Worm (Caenorhabditis elegans) whole organism, young adult: ENCODE results near the gene srsy-2.

ENCODE experiments used
- B0019.2 ChIP-seq: fragments of 200-800 bp; sonication (Bioruptor generic); conservative IDR thresholded peaks from 2 replicates; pipeline ENCODE4 v1.3.6; 2022; ENCODE audit warnings: missing genetic modification reagents, missing genetic modification characterization, missing compliant biosample characterization
- B0261.1 ChIP-seq: sonication (generic microtip); optimal IDR thresholded peaks from 2 replicates; lab custom pipeline; 2016; ENCODE audit warnings: mild to moderate bottlenecking, missing genetic modification characterization, moderate library complexity, missing compliant biosample characterization
- C06A6.2 ChIP-seq: fragments of 200-800 bp; sonication (Bioruptor generic); conservative IDR thresholded peaks from 2 replicates; pipeline ENCODE4 v1.3.6; 2022; ENCODE audit warnings: missing genetic modification characterization, missing compliant biosample characterization
- F55B11.4 ChIP-seq: sonication (generic microtip); optimal IDR thresholded peaks from 2 replicates; lab custom pipeline; 2016; ENCODE audit warnings: missing compliant biosample characterization, missing genetic modification characterization, borderline replicate concordance; ENCODE audit not compliant: insufficient read depth
- F57C9.4 ChIP-seq: sonication (generic microtip); optimal IDR thresholded peaks from 2 replicates; lab custom pipeline; 2017; ENCODE audit warnings: mild to moderate bottlenecking, missing genetic modification characterization, missing compliant biosample characterization
- T26A5.8 ChIP-seq: sonication (generic microtip); optimal IDR thresholded peaks from 2 replicates; lab custom pipeline; 2016; ENCODE audit warnings: missing genetic modification characterization, missing compliant biosample characterization
- Y79H2A.3 ChIP-seq: fragments of 200-800 bp; sonication (Bioruptor generic); conservative IDR thresholded peaks from 2 replicates; pipeline ENCODE4 v1.3.6; 2022; ENCODE audit warnings: missing genetic modification reagents, missing genetic modification characterization, missing compliant biosample characterization
- Y95B8A.8 ChIP-seq: fragments of 200-800 bp; sonication (Bioruptor generic); IDR thresholded peaks from 2 replicates; pipeline ENCODE4 v1.3.6; 2022; ENCODE audit warnings: missing genetic modification reagents, missing genetic modification characterization, missing compliant biosample characterization
- aptf-2 ChIP-seq: fragments of 200-800 bp; sonication (Bioruptor generic); conservative IDR thresholded peaks from 2 replicates; pipeline ENCODE4 v1.3.6; 2022; ENCODE audit warnings: missing genetic modification reagents, missing genetic modification characterization, missing compliant biosample characterization
- attf-3 ChIP-seq: fragments of 200-800 bp; sonication (Bioruptor generic); conservative IDR thresholded peaks from 2 replicates; pipeline ENCODE4 v1.3.6; 2022; ENCODE audit warnings: missing genetic modification reagents, missing genetic modification characterization, missing compliant biosample characterization
- attf-5 ChIP-seq: fragments of 200-800 bp; sonication (Bioruptor generic); optimal IDR thresholded peaks from 2 replicates; lab custom pipeline; 2018; ENCODE audit warnings: mild to moderate bottlenecking, missing genetic modification characterization, missing compliant biosample characterization
- bed-1 ChIP-seq: fragments of 200-800 bp; sonication (Bioruptor generic); IDR thresholded peaks from 2 replicates; pipeline ENCODE4 v1.3.6; 2022; ENCODE audit warnings: missing genetic modification reagents, missing genetic modification characterization, missing compliant biosample characterization
- ccch-3 ChIP-seq: fragments of 200-800 bp; sonication (Bioruptor generic); optimal IDR thresholded peaks from 2 replicates; lab custom pipeline; 2018; ENCODE audit warnings: mild to moderate bottlenecking, missing genetic modification characterization, missing compliant biosample characterization
- cebp-1 ChIP-seq, 2 experiments: fragments of 200-800 bp in 1 of 2; sonication (Bioruptor generic) in 1 of 2; sonication (generic microtip) in 1 of 2; IDR thresholded peaks in 1 of 2; optimal IDR thresholded peaks in 1 of 2; 2 replicates each; pipeline versions ENCODE4 v1.3.6 to Lab custom; 2017 to 2022; ENCODE audit warnings: missing compliant biosample characterization in 2 of 2, missing genetic modification characterization in 2 of 2, mild to moderate bottlenecking in 1 of 2, missing genetic modification reagents in 1 of 2, moderate library complexity in 1 of 2
- ceh-58 ChIP-seq: fragments of 200-800 bp; sonication (Bioruptor generic); IDR thresholded peaks from 2 replicates; pipeline ENCODE4 v1.3.6; 2022; ENCODE audit warnings: missing genetic modification characterization, missing compliant biosample characterization
- ceh-79 ChIP-seq: sonication (generic microtip); optimal IDR thresholded peaks from 2 replicates; lab custom pipeline; 2017; ENCODE audit warnings: mild to moderate bottlenecking, missing genetic modification characterization, missing compliant biosample characterization
- ceh-91 ChIP-seq: fragments of 200-800 bp; sonication (Bioruptor generic); IDR thresholded peaks from 2 replicates; pipeline ENCODE4 v1.3.6; 2022; ENCODE audit warnings: missing genetic modification reagents, missing genetic modification characterization, missing compliant biosample characterization
- chd-7 ChIP-seq: sonication (generic microtip); optimal IDR thresholded peaks from 2 replicates; lab custom pipeline; 2016; ENCODE audit warnings: mild to moderate bottlenecking, missing genetic modification characterization, moderate library complexity, missing compliant biosample characterization
- die-1 ChIP-seq: sonication (generic microtip); optimal IDR thresholded peaks from 2 replicates; lab custom pipeline; 2016; ENCODE audit warnings: missing genotype, mild to moderate bottlenecking, missing genetic modification characterization, missing compliant biosample characterization
- dox-1 ChIP-seq: fragments of 200-800 bp; sonication (Bioruptor generic); IDR thresholded peaks from 2 replicates; pipeline ENCODE4 v1.3.6; 2022; ENCODE audit warnings: missing genetic modification reagents, missing genetic modification characterization, missing compliant biosample characterization
- dpl-1 ChIP-seq: fragments of 150-350 bp; optimal IDR thresholded peaks from 2 replicates; lab custom pipeline; 2014; ENCODE audit warnings: missing biosample characterization, missing genetic modification reagents, missing genetic modification characterization
- egl-18 ChIP-seq: fragments of 200-800 bp; sonication (Bioruptor generic); IDR thresholded peaks from 2 replicates; pipeline ENCODE4 v1.3.6; 2022; ENCODE audit warnings: missing genetic modification reagents, missing genetic modification characterization, missing compliant biosample characterization
- egl-44 ChIP-seq: fragments of 200-800 bp; sonication (Bioruptor generic); IDR thresholded peaks from 2 replicates; pipeline ENCODE4 v1.3.6; 2022; ENCODE audit warnings: missing genetic modification reagents, missing genetic modification characterization, missing compliant biosample characterization
- egrh-3 ChIP-seq: fragments of 200-800 bp; sonication (Bioruptor generic); IDR thresholded peaks from 2 replicates; pipeline ENCODE4 v1.3.6; 2022; ENCODE audit warnings: missing genetic modification reagents, missing genetic modification characterization, missing compliant biosample characterization
- ekl-4 ChIP-seq: fragments of 200-800 bp; sonication (Bioruptor generic); IDR thresholded peaks from 2 replicates; pipeline ENCODE4 v1.3.6; 2022; ENCODE audit warnings: missing genetic modification reagents, missing genetic modification characterization, missing compliant biosample characterization
- hsf-1 ChIP-seq: fragments of 200-800 bp; sonication (Bioruptor generic); IDR thresholded peaks from 2 replicates; pipeline ENCODE4 v1.3.6; 2022; ENCODE audit warnings: missing genetic modification reagents, missing genetic modification characterization, missing compliant biosample characterization
- lag-1 ChIP-seq: fragments of 200-800 bp; sonication (Bioruptor generic); IDR thresholded peaks from 2 replicates; pipeline ENCODE4 v1.3.6; 2022; ENCODE audit warnings: missing genetic modification reagents, missing genetic modification characterization, missing compliant biosample characterization
- let-607 ChIP-seq, 2 experiments: fragments of 200-800 bp in 1 of 2; sonication (Bioruptor generic) in 1 of 2; sonication (generic microtip) in 1 of 2; optimal IDR thresholded peaks; 2 replicates each; lab custom pipeline; 2016 to 2018; ENCODE audit warnings: mild to moderate bottlenecking in 2 of 2, missing compliant biosample characterization in 2 of 2, missing genetic modification characterization in 2 of 2, moderate library complexity in 2 of 2, missing genotype in 1 of 2
- lin-35 ChIP-seq, 3 experiments: fragments of 150-350 bp in 2 of 3; sonication (generic microtip) in 1 of 3; optimal IDR thresholded peaks; 2 replicates each; lab custom pipeline; 2014 to 2018; ENCODE audit warnings: missing biosample characterization in 3 of 3, missing genetic modification characterization in 3 of 3, missing genetic modification reagents in 3 of 3
- lin-54 ChIP-seq: fragments of 200-800 bp; sonication (Bioruptor generic); optimal IDR thresholded peaks from 2 replicates; lab custom pipeline; 2018; ENCODE audit warnings: mild to moderate bottlenecking, missing genetic modification characterization, missing compliant biosample characterization
- lir-1 ChIP-seq: fragments of 200-800 bp; sonication (Bioruptor generic); conservative IDR thresholded peaks from 2 replicates; pipeline ENCODE4 v1.3.6; 2022; ENCODE audit warnings: missing genetic modification reagents, missing genetic modification characterization, missing compliant biosample characterization
- lsy-27 ChIP-seq: sonication (generic microtip); optimal IDR thresholded peaks from 2 replicates; lab custom pipeline; 2017; ENCODE audit warnings: missing genetic modification characterization, mild to moderate bottlenecking, missing compliant biosample characterization, antibody characterized with exemption, missing genotype, borderline replicate concordance; ENCODE audit not compliant: insufficient read depth
- madf-8 ChIP-seq: fragments of 200-800 bp; sonication (Bioruptor generic); conservative IDR thresholded peaks from 2 replicates; pipeline ENCODE4 v1.3.6; 2022; ENCODE audit warnings: missing genetic modification reagents, missing genetic modification characterization, missing compliant biosample characterization
- mel-28 ChIP-seq: sonication (generic microtip); optimal IDR thresholded peaks from 2 replicates; lab custom pipeline; 2016; ENCODE audit warnings: borderline replicate concordance, mild to moderate bottlenecking, missing genetic modification characterization, missing compliant biosample characterization
- mes-4 ChIP-seq: sonication (generic microtip); optimal IDR thresholded peaks from 2 replicates; lab custom pipeline; 2016; ENCODE audit warnings: missing genotype, missing genetic modification characterization, missing compliant biosample characterization
- nhr-179 ChIP-seq: sonication (generic microtip); optimal IDR thresholded peaks from 2 replicates; lab custom pipeline; 2016; ENCODE audit warnings: mild to moderate bottlenecking, missing genetic modification characterization, missing compliant biosample characterization
- rcor-1 ChIP-seq: fragments of 200-800 bp; sonication (Bioruptor generic); IDR thresholded peaks from 2 replicates; pipeline ENCODE4 v1.3.6; 2022; ENCODE audit warnings: missing genetic modification reagents, missing genetic modification characterization, missing compliant biosample characterization
- rec-8 ChIP-seq, 2 experiments: sonication (generic microtip); optimal IDR thresholded peaks; 2 replicates each; lab custom pipeline; 2016; ENCODE audit warnings: mild to moderate bottlenecking in 2 of 2, missing genetic modification characterization in 2 of 2, missing genetic modification reagents in 2 of 2, missing genotype in 2 of 2, missing biosample characterization in 1 of 2, missing compliant biosample characterization in 1 of 2, moderate library complexity in 1 of 2
- sea-2 ChIP-seq: fragments of 200-800 bp; sonication (Bioruptor generic); IDR thresholded peaks from 2 replicates; pipeline ENCODE4 v1.3.6; 2022; ENCODE audit warnings: missing genetic modification characterization, missing compliant biosample characterization
- somi-1 ChIP-seq: fragments of 200-800 bp; sonication (Bioruptor generic); optimal IDR thresholded peaks from 2 replicates; lab custom pipeline; 2018; ENCODE audit warnings: mild to moderate bottlenecking, missing genetic modification characterization, missing compliant biosample characterization
- unc-130 ChIP-seq: sonication (generic microtip); optimal IDR thresholded peaks from 2 replicates; lab custom pipeline; 2016; ENCODE audit warnings: missing genetic modification reagents, missing genetic modification characterization, missing compliant biosample characterization
- zfh-2 ChIP-seq: fragments of 200-800 bp; sonication (Bioruptor generic); conservative IDR thresholded peaks from 2 replicates; pipeline ENCODE4 v1.3.6; 2022; ENCODE audit warnings: missing genetic modification reagents, missing genetic modification characterization, missing compliant biosample characterization
- zim-3 ChIP-seq: sonication (generic microtip); optimal IDR thresholded peaks from 2 replicates; lab custom pipeline; 2017; ENCODE audit warnings: mild to moderate bottlenecking, missing genetic modification characterization, moderate library complexity, missing compliant biosample characterization
- ztf-25 ChIP-seq: fragments of 200-800 bp; sonication (Bioruptor generic); IDR thresholded peaks from 2 replicates; pipeline ENCODE4 v1.3.6; 2022; ENCODE audit warnings: missing genetic modification reagents, missing genetic modification characterization, missing compliant biosample characterization
- ztf-26 ChIP-seq: sonication (generic microtip); optimal IDR thresholded peaks from 2 replicates; lab custom pipeline; 2017; ENCODE audit warnings: missing genetic modification characterization, missing compliant biosample characterization
- ztf-28 ChIP-seq: fragments of 200-800 bp; sonication (Bioruptor generic); IDR thresholded peaks from 2 replicates; pipeline ENCODE4 v1.3.6; 2022; ENCODE audit warnings: missing genetic modification reagents, missing genetic modification characterization, missing compliant biosample characterization
- ztf-3 ChIP-seq: fragments of 200-800 bp; sonication (Bioruptor generic); optimal IDR thresholded peaks from 2 replicates; lab custom pipeline; 2018; ENCODE audit warnings: mild to moderate bottlenecking, missing genetic modification characterization, missing compliant biosample characterization

The srsy-2 gene

ce11 chrII:6250782-6251461 is 24.0 kb upstream of the srsy-2 start, which contains the start of gene phb-2 (continued):
- TF ChIP-seq F55B11.4 (tag; lab: Kevin White, UChicago) (no peak), lin-54 (peak; percentile 93), cebp-1 (GFP tag; IDR thresholded peaks at IDR 0.05; lab: Robert Waterston, UW) (0 out of 2 replicates have a peak, but pooled peaks have one; percentile 14), cebp-1 (tag; optimal IDR thresholded peaks at IDR 0.05; lab: Kevin White, UChicago) (peak; percentile 59), madf-8 (GFP tag; lab: Robert Waterston, UW) (0 out of 2 replicates have a peak, but pooled peaks have one; percentile 25), zfh-2 (GFP tag; lab: Robert Waterston, UW) (no peak), lir-1 (GFP tag; lab: Robert Waterston, UW) (no peak; the same call in 1 of the 2 replicates), ztf-28 (no peak), dox-1 (GFP tag; lab: Robert Waterston, UW) (peak; percentile 78), ceh-58 (GFP tag; lab: Robert Waterston, UW) (no peak), Y95B8A.8 (GFP tag; lab: Robert Waterston, UW) (no peak), unc-130 (GFP tag; lab: Kevin White, UChicago) (no peak), F57C9.4 (no peak), aptf-2 (GFP tag; lab: Robert Waterston, UW) (no peak), sea-2 (GFP tag; lab: Robert Waterston, UW) (no peak), mel-28 (tag; lab: Kevin White, UChicago) (no peak), dpl-1 (peak; percentile 75), egl-44 (GFP tag; lab: Robert Waterston, UW) (no peak), nhr-179 (tag; lab: Kevin White, UChicago) (no peak), T26A5.8 (tag; lab: Kevin White, UChicago) (no peak), let-607 (tag; optimal IDR thresholded peaks at IDR 0.05; lab: Kevin White, UChicago) (no peak), ceh-91 (GFP tag; lab: Robert Waterston, UW) (peak; percentile 52), C06A6.2 (GFP tag; lab: Robert Waterston, UW) (no peak), Y79H2A.3 (GFP tag; lab: Robert Waterston, UW) (no peak), chd-7 (tag; lab: Kevin White, UChicago) (no peak), ztf-25 (GFP tag; lab: Robert Waterston, UW) (no peak), ceh-79 (tag; lab: Kevin White, UChicago) (no peak), ztf-3 (GFP tag; lab: Kevin White, UChicago) (no peak), attf-3 (GFP tag; lab: Robert Waterston, UW) (no peak), somi-1 (GFP tag; lab: Kevin White, UChicago) (no peak), egl-18 (GFP tag; lab: Robert Waterston, UW) (no peak), ekl-4 (GFP tag; lab: Robert Waterston, UW) (peak; percentile 59), egrh-3 (GFP tag; lab: Robert Waterston, UW) (no peak), lin-35 (GFP tag; optimal IDR thresholded peaks at IDR 0.05; lab: Kevin White, UChicago) (peak in 2 of 3 experiments; percentile 2 to 90), zim-3 (tag; lab: Kevin White, UChicago) (no peak), lsy-27 (tag; lab: Kevin White, UChicago) (no peak), die-1 (peak; percentile 0), ccch-3 (GFP tag; lab: Kevin White, UChicago) (peak; percentile 2), hsf-1 (GFP tag; lab: Robert Waterston, UW) (no peak), rcor-1 (peak; percentile 31; the same call in 1 of the 2 replicates), B0019.2 (GFP tag; lab: Robert Waterston, UW) (no peak), attf-5 (GFP tag; lab: Kevin White, UChicago) (peak; percentile 77), bed-1 (no peak), mes-4 (tag; lab: Kevin White, UChicago) (no peak), lag-1 (GFP tag; lab: Robert Waterston, UW) (no peak), B0261.1 (tag; lab: Kevin White, UChicago) (no peak), rec-8 (tag; optimal IDR thresholded peaks at IDR 0.05; lab: Kevin White, UChicago) (no peak), ztf-26 (tag; lab: Kevin White, UChicago) (no peak)
